Worm (Caenorhabditis elegans): ENCODE measurements around the gene kvs-2.

The kvs-2 gene

ce11 chrV:10632758-10633157 is 3.1 kb upstream of the kvs-2 start, which contains the start of gene mab-23:
mab-23 (plus strand) TSS chrV:10633058.
- TF ChIP-seq pha-2 (tag; optimal IDR thresholded peaks at IDR 0.05) (no peak), sdc-2 (tag; optimal IDR thresholded peaks at IDR 0.05) (no peak), syd-9 (tag; optimal IDR thresholded peaks at IDR 0.05) (no peak), ceh-18 (tag; optimal IDR thresholded peaks at IDR 0.05) (no peak), elt-2 (tag; optimal IDR thresholded peaks at IDR 0.05) (no peak), dmd-4 (tag; optimal IDR thresholded peaks at IDR 0.05; ENCODE audit: borderline replicate concordance) (no peak), hlh-13 (GFP tag; optimal IDR thresholded peaks at IDR 0.05) (no peak), Y22D7AL.16 (tag; optimal IDR thresholded peaks at IDR 0.05) (no peak), zip-5 (tag; optimal IDR thresholded peaks at IDR 0.05) (no peak), unc-86 (tag; optimal IDR thresholded peaks at IDR 0.05) (no peak), rnt-1 (tag; optimal IDR thresholded peaks at IDR 0.05) (no peak)

- TF ChIP-seq hlh-30 (tag; optimal IDR thresholded peaks at IDR 0.05; ENCODE audit: insufficient read depth) (no peak), zip-5 (tag; optimal IDR thresholded peaks at IDR 0.05) (no peak), ceh-2 (tag; optimal IDR thresholded peaks at IDR 0.05) (no peak), nhr-232 (tag; optimal IDR thresholded peaks at IDR 0.05) (no peak), unc-42 (tag; optimal IDR thresholded peaks at IDR 0.05) (peak; percentile 52)
Measured at ce11 chrV:10640977-10641376, 5.2 kb downstream of the kvs-2 start.

- no peak for TF ChIP-seq che-1 (tag; optimal IDR thresholded peaks at IDR 0.05)
- no peak for TF ChIP-seq unc-3 (GFP tag; conservative IDR thresholded peaks at IDR 0.05)
- no peak for TF ChIP-seq unc-3 (tag; optimal IDR thresholded peaks at IDR 0.05)
- no peak for TF ChIP-seq pqm-1 (tag; optimal IDR thresholded peaks at IDR 0.05)
- no peak for TF ChIP-seq C08G9.2 (tag; optimal IDR thresholded peaks at IDR 0.05)
- TF ChIP-seq hlh-6 (tag; optimal IDR thresholded peaks at IDR 0.05), result no peak
- TF ChIP-seq hlh-8 (tag; optimal IDR thresholded peaks at IDR 0.05), result no peak
- no peak for TF ChIP-seq ceh-34 (tag; optimal IDR thresholded peaks at IDR 0.05)
- TF ChIP-seq rnt-1 (tag; optimal IDR thresholded peaks at IDR 0.05), result no peak
- TF ChIP-seq pax-1 (tag; optimal IDR thresholded peaks at IDR 0.05), result no peak
- no peak for TF ChIP-seq hlh-30 (tag; optimal IDR thresholded peaks at IDR 0.05; ENCODE audit: insufficient read depth)
- no peak for TF ChIP-seq hlh-15 (tag; optimal IDR thresholded peaks at IDR 0.05)
Measured at ce11 chrV:10647043-10647611, 11.3 kb downstream of the kvs-2 start, which contains the start of the genes C32C4.3 and C32C4.16. C32C4.3 (minus strand) TSS chrV:10647143. C32C4.16 (plus strand) TSS chrV:10647561.

ce11 chrV:10648146-10648545 is 12.3 kb downstream of the kvs-2 start, which contains the start of gene aqp-6:
aqp-6 (plus strand) TSS chrV:10648446.
- TF ChIP-seq nhr-232 (tag; optimal IDR thresholded peaks at IDR 0.05) (no peak), C38D4.7 (GFP tag; optimal IDR thresholded peaks at IDR 0.05) (no peak), ets-4 (tag; optimal IDR thresholded peaks at IDR 0.05) (no peak), zip-5 (tag; optimal IDR thresholded peaks at IDR 0.05) (no peak), hlh-30 (tag; optimal IDR thresholded peaks at IDR 0.05; ENCODE audit: insufficient read depth) (no peak), ceh-2 (tag; optimal IDR thresholded peaks at IDR 0.05) (no peak), che-1 (tag; optimal IDR thresholded peaks at IDR 0.05) (no peak), ceh-48 (tag; optimal IDR thresholded peaks at IDR 0.05) (no peak), unc-3 (GFP tag; conservative IDR thresholded peaks at IDR 0.05) (no peak), unc-3 (tag; optimal IDR thresholded peaks at IDR 0.05) (no peak), pha-2 (tag; optimal IDR thresholded peaks at IDR 0.05) (no peak), lim-6 (tag; optimal IDR thresholded peaks at IDR 0.05) (no peak), elt-2 (tag; optimal IDR thresholded peaks at IDR 0.05) (no peak), lin-11 (tag; optimal IDR thresholded peaks at IDR 0.05) (no peak)

ce11 chrV:10654165-10654564 is 18.3 kb downstream of the kvs-2 start, which contains the start of gene ugt-35:
ugt-35 (minus strand) TSS chrV:10654265.
- TF ChIP-seq T23F11.4 (GFP tag; optimal IDR thresholded peaks at IDR 0.05), result no peak
- TF ChIP-seq ceh-30 (tag; optimal IDR thresholded peaks at IDR 0.05), result no peak
- no peak for TF ChIP-seq hlh-13 (GFP tag; optimal IDR thresholded peaks at IDR 0.05)
- TF ChIP-seq sdc-2 (tag; optimal IDR thresholded peaks at IDR 0.05), result no peak
- TF ChIP-seq syd-9 (tag; optimal IDR thresholded peaks at IDR 0.05), result no peak
- no peak for TF ChIP-seq hlh-30 (tag; optimal IDR thresholded peaks at IDR 0.05; ENCODE audit: insufficient read depth)
- TF ChIP-seq fax-1 (tag; optimal IDR thresholded peaks at IDR 0.05), result no peak
- no peak for TF ChIP-seq ets-4 (tag; optimal IDR thresholded peaks at IDR 0.05)
- no peak for TF ChIP-seq ztf-16 (tag; optimal IDR thresholded peaks at IDR 0.05)
- TF ChIP-seq dve-1 (tag; optimal IDR thresholded peaks at IDR 0.05), result no peak
- TF ChIP-seq ceh-2 (tag; optimal IDR thresholded peaks at IDR 0.05), result no peak
- no peak for TF ChIP-seq hlh-8 (tag; optimal IDR thresholded peaks at IDR 0.05)
